Worm (Caenorhabditis elegans) whole organism, mixed stage, embryonic: ENCODE results near the gene F36A4.5.

ENCODE experiments used
- hlh-1 ChIP-seq: fragments of 150-350 bp; optimal IDR thresholded peaks from 2 replicates; lab custom pipeline; 2014; ENCODE audit warnings: missing biosample characterization, missing genetic modification reagents, missing genetic modification characterization
- lin-13 ChIP-seq: fragments of 150-350 bp; optimal IDR thresholded peaks from 2 replicates; lab custom pipeline; 2014; ENCODE audit warnings: missing biosample characterization, missing genetic modification characterization
- lsy-2 ChIP-seq: fragments of 150-350 bp; optimal IDR thresholded peaks from 2 replicates; lab custom pipeline; 2014; ENCODE audit warnings: missing biosample characterization, missing genetic modification characterization
- nhr-12 ChIP-seq: fragments of 150-350 bp; optimal IDR thresholded peaks from 2 replicates; lab custom pipeline; 2014; ENCODE audit warnings: missing biosample characterization, missing genetic modification characterization
- nhr-76 ChIP-seq: sonication (generic microtip); optimal IDR thresholded peaks from 2 replicates; lab custom pipeline; 2017; ENCODE audit warnings: missing biosample characterization, missing genetic modification characterization
- snpc-4 ChIP-seq: fragments of 150-350 bp; optimal IDR thresholded peaks from 2 replicates; lab custom pipeline; 2014; ENCODE audit warnings: missing biosample characterization, missing genetic modification characterization
- sptf-1 ChIP-seq: sonication (generic microtip); optimal IDR thresholded peaks from 2 replicates; lab custom pipeline; 2017; ENCODE audit warnings: mild to moderate bottlenecking, missing genetic modification characterization, moderate library complexity, missing compliant biosample characterization
- ztf-11 ChIP-seq: fragments of 150-350 bp; optimal IDR thresholded peaks from 2 replicates; lab custom pipeline; 2014; ENCODE audit warnings: missing biosample characterization, missing genetic modification characterization

DNA sequence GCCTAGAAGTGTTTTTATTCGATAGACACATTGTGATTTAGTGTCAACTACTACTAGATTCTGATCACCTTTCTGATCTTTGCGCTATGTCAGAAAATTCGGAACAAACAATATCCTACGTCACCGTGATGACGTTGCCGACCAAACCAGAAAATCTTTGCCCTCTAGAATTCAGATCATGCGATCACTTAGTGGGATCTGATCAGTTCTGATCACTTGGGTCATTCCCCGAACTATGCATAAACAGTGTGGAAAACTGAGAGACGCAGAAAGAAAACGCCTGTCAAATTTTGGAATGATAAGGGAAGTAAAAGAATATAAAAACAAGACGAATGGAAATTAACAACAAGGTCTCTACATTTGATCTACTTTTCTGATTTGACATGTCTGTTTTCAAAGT is 29.2 kb downstream of the F36A4.5 start, which contains the start of gene F15E6.3:
- TF ChIP-seq lsy-2 (tag; lab: Kevin White, UChicago) (no peak), nhr-76 (tag; lab: Kevin White, UChicago) (no peak), nhr-12 (tag; lab: Kevin White, UChicago) (no peak), sptf-1 (tag; lab: Kevin White, UChicago) (no peak), ztf-11 (tag; lab: Kevin White, UChicago) (no peak), lin-13 (no peak), hlh-1 (tag; lab: Kevin White, UChicago) (no peak), snpc-4 (tag; lab: Kevin White, UChicago) (no peak)
